Worm (Caenorhabditis elegans): ENCODE results near the gene fbxa-82.

fbxa-82 gene

DNA sequence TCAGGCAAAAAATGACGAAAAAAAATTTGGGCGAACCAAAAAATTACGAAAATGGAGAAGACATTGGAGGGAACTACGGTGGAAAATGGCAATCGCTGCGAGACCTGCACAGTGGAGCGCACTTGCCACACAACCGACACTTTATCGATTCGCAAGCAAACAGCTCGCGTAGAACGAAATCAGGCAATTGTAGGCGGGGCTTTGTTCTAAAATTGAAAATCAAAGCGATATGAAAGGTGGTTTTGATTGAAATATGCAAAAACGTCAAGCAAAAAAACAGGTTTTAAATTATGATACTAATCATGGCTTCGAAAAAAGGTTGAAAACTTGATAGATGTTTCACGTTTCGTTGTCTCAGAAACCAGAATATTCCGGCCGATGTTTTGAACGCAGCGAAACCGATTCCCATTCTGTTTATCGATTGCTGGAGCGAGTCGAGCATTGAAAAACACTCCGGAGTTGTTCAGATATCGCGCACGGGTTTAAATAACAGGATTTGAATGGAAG is 50.1 kb downstream of the fbxa-82 start, which contains the start of the genes fib-1 and mut-15:
TSS of gene fib-1 (minus strand) at position 40 of the 507 bp plus-strand sequence.
TSS of gene mut-15 (plus strand) at position 360 of the 507 bp plus-strand sequence.
- TF ChIP-seq ces-1 (GFP tag; optimal IDR thresholded peaks at IDR 0.05), result no peak
- peak; percentile 9 for TF ChIP-seq nhr-28 (tag; optimal IDR thresholded peaks at IDR 0.05)
- no peak for TF ChIP-seq blmp-1 (tag; optimal IDR thresholded peaks at IDR 0.05)
- no peak for TF ChIP-seq zip-8 (tag; optimal IDR thresholded peaks at IDR 0.05)
- peak; percentile 11 for TF ChIP-seq elt-3 (tag; optimal IDR thresholded peaks at IDR 0.05)
- peak; percentile 4 for TF ChIP-seq unc-62 (GFP tag; optimal IDR thresholded peaks at IDR 0.05)
- TF ChIP-seq nhr-237 (tag; optimal IDR thresholded peaks at IDR 0.05), result peak; percentile 93
- TF ChIP-seq unc-120 (tag; optimal IDR thresholded peaks at IDR 0.05; ENCODE audit: poor library complexity, severe bottlenecking), result peak; percentile 94
- no peak for TF ChIP-seq nhr-12 (tag; optimal IDR thresholded peaks at IDR 0.05)
- no peak for TF ChIP-seq nhr-76 (tag; optimal IDR thresholded peaks at IDR 0.05)
- TF ChIP-seq ceh-83 (GFP tag; optimal IDR thresholded peaks at IDR 0.05), result peak; percentile 51
- TF ChIP-seq nhr-2 (tag; optimal IDR thresholded peaks at IDR 0.05), result peak; percentile 37
- no peak for TF ChIP-seq unc-39 (tag; optimal IDR thresholded peaks at IDR 0.05)
- peak; percentile 92 for TF ChIP-seq drap-1 (GFP tag; optimal IDR thresholded peaks at IDR 0.05)
- no peak for TF ChIP-seq lin-32 (GFP tag; optimal IDR thresholded peaks at IDR 0.05)
- TF ChIP-seq cnd-1 (tag; optimal IDR thresholded peaks at IDR 0.05), result peak; percentile 40
- no peak for TF ChIP-seq flh-1 (GFP tag; optimal IDR thresholded peaks at IDR 0.05)
- TF ChIP-seq sem-2 (GFP tag; optimal IDR thresholded peaks at IDR 0.05), result no peak
- TF ChIP-seq mab-5 (tag; optimal IDR thresholded peaks at IDR 0.05), result no peak
- peak; percentile 15 for TF ChIP-seq ham-2 (GFP tag; optimal IDR thresholded peaks at IDR 0.05)
- TF ChIP-seq tbx-8 (GFP tag; optimal IDR thresholded peaks at IDR 0.05), result peak; percentile 21
- TF ChIP-seq lsy-2 (tag; optimal IDR thresholded peaks at IDR 0.05), result peak; percentile 95
- peak; percentile 95 for TF ChIP-seq mep-1 (tag; optimal IDR thresholded peaks at IDR 0.05)
- no peak for TF ChIP-seq ceh-43 (GFP tag; optimal IDR thresholded peaks at IDR 0.05)
- TF ChIP-seq hlh-1 (tag; optimal IDR thresholded peaks at IDR 0.05), result no peak
- TF ChIP-seq sptf-1 (tag; optimal IDR thresholded peaks at IDR 0.05), result peak; percentile 86
- TF ChIP-seq lin-13 (tag; optimal IDR thresholded peaks at IDR 0.05), result peak; percentile 93
- TF ChIP-seq M03D4.4 (tag; optimal IDR thresholded peaks at IDR 0.05), result no peak
- TF ChIP-seq pha-4 (tag; optimal IDR thresholded peaks at IDR 0.05), result peak; percentile 83
- TF ChIP-seq mls-2 (tag; optimal IDR thresholded peaks at IDR 0.05), result peak; percentile 80
- TF ChIP-seq elt-1 (tag; optimal IDR thresholded peaks at IDR 0.05; ENCODE audit: borderline replicate concordance, insufficient read depth), result no peak
- TF ChIP-seq ceh-39 (tag; optimal IDR thresholded peaks at IDR 0.05), result peak; percentile 96
- no peak for TF ChIP-seq ztf-11 (tag; optimal IDR thresholded peaks at IDR 0.05)
- TF ChIP-seq snpc-4 (tag; optimal IDR thresholded peaks at IDR 0.05), result no peak
- TF ChIP-seq bed-3 (GFP tag; optimal IDR thresholded peaks at IDR 0.05), result peak; percentile 32

DNA sequence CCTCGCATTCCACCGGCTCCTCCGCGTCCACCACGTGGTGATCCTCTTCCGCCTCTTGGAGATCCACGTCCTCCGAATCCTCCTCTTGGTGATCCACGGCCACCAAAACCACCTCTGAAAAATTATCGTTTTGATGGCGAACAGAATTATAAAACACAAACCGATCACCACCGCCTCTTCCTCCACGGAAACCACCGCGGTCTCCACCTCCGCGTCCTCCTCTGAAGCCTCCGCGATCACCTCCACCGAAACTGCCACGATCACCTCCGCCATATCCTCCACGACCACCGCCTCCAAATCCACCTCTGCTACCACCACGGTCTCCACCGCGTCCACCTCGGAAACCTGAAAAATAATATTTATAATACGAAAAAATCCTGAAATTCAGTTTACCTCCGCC is 50.8 kb downstream of the fbxa-82 start:
- TF ChIP-seq ces-1 (GFP tag; optimal IDR thresholded peaks at IDR 0.05) (no peak), drap-1 (GFP tag; optimal IDR thresholded peaks at IDR 0.05) (peak; percentile 6)

Data from whole organism, mixed stage, embryonic.